Worm (Caenorhabditis elegans) whole organism, L4 larva: ENCODE data around the gene R13A5.15.

Experiments used
- F37D6.2 ChIP-seq: sonication (generic microtip); optimal IDR thresholded peaks from 2 replicates; lab custom pipeline; 2016; ENCODE audit warnings: mild to moderate bottlenecking, missing genetic modification characterization, missing compliant biosample characterization
- ZK546.5 ChIP-seq, 2 experiments: sonication (generic microtip); optimal IDR thresholded peaks; 2 replicates each; lab custom pipeline; 2017; ENCODE audit warnings: missing biosample characterization in 2 of 2, missing genetic modification characterization in 2 of 2
- aha-1 ChIP-seq: fragments of 150-350 bp; peaks from one replicate; lab custom pipeline; 2014; ENCODE audit warnings: missing biosample characterization, missing genetic modification characterization
- ceh-20 ChIP-seq: fragments of 200-800 bp; sonication (Bioruptor generic); IDR thresholded peaks from 2 replicates; pipeline ENCODE4 v1.3.6; 2022; ENCODE audit warnings: missing genetic modification reagents, missing genetic modification characterization, missing compliant biosample characterization
- ceh-44 ChIP-seq: fragments of 200-800 bp; sonication (Bioruptor generic); IDR thresholded peaks from 2 replicates; pipeline ENCODE4 v1.3.6; 2022; ENCODE audit warnings: missing genetic modification reagents, missing genetic modification characterization, missing compliant biosample characterization
- daf-16 ChIP-seq, 3 experiments: sonication (generic microtip); optimal IDR thresholded peaks; 2 replicates each; lab custom pipeline; 2016 to 2017; ENCODE audit warnings: missing genetic modification characterization in 3 of 3, missing genetic modification reagents in 3 of 3, mild to moderate bottlenecking in 2 of 3, missing compliant biosample characterization in 2 of 3, missing biosample characterization in 1 of 3, moderate library complexity in 1 of 3
- daf-19 ChIP-seq: fragments of 200-800 bp; sonication (Bioruptor generic); conservative IDR thresholded peaks from 2 replicates; pipeline ENCODE4 v1.3.6; 2022; ENCODE audit warnings: missing genetic modification characterization, missing compliant biosample characterization
- daf-8 ChIP-seq: fragments of 200-800 bp; sonication (Bioruptor generic); IDR thresholded peaks from 2 replicates; pipeline ENCODE4 v1.3.6; 2022; ENCODE audit warnings: missing genetic modification characterization, missing compliant biosample characterization
- dmd-6 ChIP-seq: fragments of 200-800 bp; sonication (Bioruptor generic); IDR thresholded peaks from 2 replicates; pipeline ENCODE4 v1.3.6; 2022; ENCODE audit warnings: missing genetic modification reagents, missing genetic modification characterization, missing compliant biosample characterization
- dmd-9 ChIP-seq: fragments of 200-800 bp; sonication (Bioruptor generic); IDR thresholded peaks from 2 replicates; pipeline ENCODE4 v1.3.6; 2022; ENCODE audit warnings: missing genetic modification reagents, missing genetic modification characterization, missing compliant biosample characterization
- duxl-1 ChIP-seq: sonication (generic microtip); optimal IDR thresholded peaks from 2 replicates; lab custom pipeline; 2016; ENCODE audit warnings: mild to moderate bottlenecking, missing genetic modification characterization, moderate library complexity, missing compliant biosample characterization; ENCODE audit not compliant: poor library complexity
- hif-1 ChIP-seq, 2 experiments: sonication (generic microtip); optimal IDR thresholded peaks; 2 replicates each; lab custom pipeline; 2016 to 2017; ENCODE audit warnings: missing compliant biosample characterization in 2 of 2, missing genetic modification characterization in 2 of 2, missing genetic modification reagents in 2 of 2, missing genotype in 2 of 2, mild to moderate bottlenecking in 1 of 2
- hlh-30 ChIP-seq: sonication (generic microtip); optimal IDR thresholded peaks from 2 replicates; lab custom pipeline; 2017; ENCODE audit warnings: antibody characterized with exemption, mild to moderate bottlenecking, missing genetic modification characterization, missing compliant biosample characterization; ENCODE audit not compliant: insufficient read depth
- lsy-2 ChIP-seq, 2 experiments: fragments of 150-350 bp in 1 of 2; sonication (generic microtip) in 1 of 2; optimal IDR thresholded peaks; 2 replicates each; lab custom pipeline; 2014 to 2017; ENCODE audit warnings: missing biosample characterization in 2 of 2, missing genetic modification characterization in 2 of 2
- mep-1 ChIP-seq: fragments of 150-350 bp; sonication (generic microtip); optimal IDR thresholded peaks from 3 replicates; lab custom pipeline; 2014; ENCODE audit warnings: missing biosample characterization, missing genetic modification characterization
- mxl-3 ChIP-seq: fragments of 200-800 bp; sonication (Bioruptor generic); optimal IDR thresholded peaks from 2 replicates; lab custom pipeline; 2018; ENCODE audit warnings: mild to moderate bottlenecking, missing genetic modification characterization, missing compliant biosample characterization
- nhr-11 ChIP-seq: fragments of 150-350 bp; optimal IDR thresholded peaks from 2 replicates; lab custom pipeline; 2014; ENCODE audit warnings: missing biosample characterization, missing genetic modification characterization
- nhr-237 ChIP-seq: sonication (generic microtip); optimal IDR thresholded peaks from 2 replicates; lab custom pipeline; 2017; ENCODE audit warnings: missing biosample characterization, missing genetic modification characterization
- nhr-28 ChIP-seq: fragments of 150-350 bp; optimal IDR thresholded peaks from 2 replicates; lab custom pipeline; 2014; ENCODE audit warnings: missing biosample characterization, missing genetic modification characterization
- nhr-6 ChIP-seq: fragments of 150-350 bp; optimal IDR thresholded peaks from 2 replicates; lab custom pipeline; 2014; ENCODE audit warnings: missing biosample characterization, missing genetic modification characterization
- nhr-76 ChIP-seq: fragments of 150-350 bp; optimal IDR thresholded peaks from 2 replicates; lab custom pipeline; 2014; ENCODE audit warnings: missing biosample characterization, missing genetic modification characterization
- pha-4 ChIP-seq, 2 experiments: fragments of 150-350 bp in 1 of 2; fragments of 200-800 bp in 1 of 2; sonication (Bioruptor generic) in 1 of 2; IDR thresholded peaks in 1 of 2; optimal IDR thresholded peaks in 1 of 2; 2 replicates each; pipeline versions ENCODE4 v1.3.6 to Lab custom; 2014 to 2022; ENCODE audit warnings: missing genetic modification characterization in 2 of 2, missing genetic modification reagents in 2 of 2, missing biosample characterization in 1 of 2, missing compliant biosample characterization in 1 of 2
- rbr-2 ChIP-seq: sonication (generic microtip); optimal IDR thresholded peaks from 2 replicates; lab custom pipeline; 2016; ENCODE audit warnings: missing genotype, missing genetic modification characterization, missing compliant biosample characterization
- snpc-1.2 ChIP-seq: fragments of 200-800 bp; sonication (Bioruptor generic); IDR thresholded peaks from 2 replicates; pipeline ENCODE4 v1.3.6; 2022; ENCODE audit warnings: missing genetic modification reagents, missing genetic modification characterization, missing compliant biosample characterization
- snpc-4 ChIP-seq: fragments of 150-350 bp; optimal IDR thresholded peaks from 2 replicates; lab custom pipeline; 2014; ENCODE audit warnings: missing biosample characterization, missing genetic modification characterization
- spr-3 ChIP-seq: fragments of 200-800 bp; sonication (Bioruptor generic); optimal IDR thresholded peaks from 2 replicates; lab custom pipeline; 2018; ENCODE audit warnings: mild to moderate bottlenecking, missing genetic modification characterization, missing compliant biosample characterization
- tag-97 ChIP-seq: fragments of 200-800 bp; sonication (Bioruptor generic); IDR thresholded peaks from 2 replicates; pipeline ENCODE4 v1.3.6; 2022; ENCODE audit warnings: missing genetic modification characterization, missing compliant biosample characterization
- tra-1 ChIP-seq: fragments of 200-800 bp; sonication (Bioruptor generic); IDR thresholded peaks from 2 replicates; pipeline ENCODE4 v1.3.6; 2022; ENCODE audit warnings: missing genetic modification reagents, missing genetic modification characterization, missing compliant biosample characterization
- unc-62 ChIP-seq, 3 experiments: fragments of 150-350 bp in 1 of 3; sonication (generic microtip); optimal IDR thresholded peaks in 2 of 3; peaks in 1 of 3; 1 replicate in 1 of 3; 2 replicates in 2 of 3; lab custom pipeline; 2014 to 2017; ENCODE audit warnings: missing biosample characterization in 3 of 3, missing genetic modification characterization in 3 of 3, missing genetic modification reagents in 3 of 3, missing genotype in 1 of 3
- zfp-3 ChIP-seq: fragments of 200-800 bp; sonication (Bioruptor generic); conservative IDR thresholded peaks from 2 replicates; pipeline ENCODE4 v1.3.6; 2022; ENCODE audit warnings: missing genetic modification reagents, missing genetic modification characterization, missing compliant biosample characterization

The R13A5.15 gene

DNA sequence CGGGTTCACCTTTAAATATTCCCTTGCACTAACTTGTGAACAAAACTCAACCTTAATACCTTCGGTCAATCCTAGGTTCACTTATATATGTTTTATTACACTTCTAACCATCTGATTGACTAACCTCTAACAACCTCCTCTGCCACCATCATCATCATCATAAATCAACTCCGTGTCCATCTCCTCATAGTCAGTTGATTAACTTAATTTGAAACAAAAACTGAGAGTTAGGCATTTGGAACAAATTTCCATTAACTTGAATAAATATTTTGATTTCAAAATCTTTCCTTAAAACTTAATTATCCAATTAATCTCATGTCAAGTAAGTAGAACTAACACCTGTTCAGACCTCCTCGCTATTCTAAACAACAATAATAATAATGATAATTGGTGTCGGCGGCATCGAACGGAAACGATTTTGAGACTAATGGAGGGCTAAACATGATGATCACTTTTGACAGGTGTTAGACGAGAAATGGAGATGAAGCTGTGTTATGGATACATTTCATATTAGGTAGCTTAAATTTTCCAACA, 34.4 kb downstream of the R13A5.15 start:
- TF ChIP-seq dmd-6 (GFP tag; lab: Robert Waterston, UW) (no peak), nhr-237 (no peak), nhr-6 (tag; lab: Kevin White, UChicago) (no peak), mep-1 (no peak), pha-4 (GFP tag; IDR thresholded peaks at IDR 0.05; lab: Robert Waterston, UW) (no peak), pha-4 (tag; optimal IDR thresholded peaks at IDR 0.05; lab: Kevin White, UChicago) (no peak), tag-97 (GFP tag; lab: Robert Waterston, UW) (no peak), duxl-1 (tag; lab: Kevin White, UChicago) (no peak), unc-62 (GFP tag; optimal IDR thresholded peaks at IDR 0.05 in 1 of 2; lab: Kevin White, UChicago) (peak in 1 of 2 experiments; percentile 92), unc-62 (tag; optimal IDR thresholded peaks at IDR 0.05; lab: Kevin White, UChicago) (no peak), aha-1 (tag; lab: Kevin White, UChicago) (peak; percentile 36), F37D6.2 (no peak), nhr-28 (tag; lab: Kevin White, UChicago) (no peak)

DNA sequence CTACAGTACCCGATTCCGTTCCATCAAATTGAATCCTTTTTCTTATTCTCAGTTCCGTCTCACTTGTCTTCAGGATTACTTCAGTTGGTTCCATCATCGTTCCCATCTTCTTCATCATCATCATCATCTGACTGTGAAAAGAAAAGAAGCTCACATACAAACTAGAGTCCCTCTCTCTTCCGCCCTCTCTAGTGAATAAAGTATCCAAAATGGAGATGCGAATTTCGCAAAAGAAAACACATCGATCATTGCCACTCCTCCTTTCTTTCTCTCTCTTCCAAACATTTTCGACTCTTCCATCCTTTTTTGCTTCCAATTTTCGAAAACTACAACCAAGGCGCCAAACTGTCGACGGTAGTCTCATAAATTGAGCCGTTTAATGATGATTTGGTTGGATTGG, 35.3 kb downstream of the R13A5.15 start:
- TF ChIP-seq unc-62 (GFP tag; optimal IDR thresholded peaks at IDR 0.05 in 1 of 2; lab: Kevin White, UChicago) = peak in 1 of 2 experiments; percentile 99
- no peak for TF ChIP-seq unc-62 (tag; optimal IDR thresholded peaks at IDR 0.05; lab: Kevin White, UChicago)
- TF ChIP-seq ceh-44 (GFP tag; lab: Robert Waterston, UW) = no peak
- TF ChIP-seq daf-19 (GFP tag; lab: Robert Waterston, UW) = no peak
- TF ChIP-seq snpc-1.2 (GFP tag; lab: Robert Waterston, UW) = no peak
- no peak for TF ChIP-seq hlh-30
- TF ChIP-seq ZK546.5 (tag; optimal IDR thresholded peaks at IDR 0.05; lab: Kevin White, UChicago) = no peak
- TF ChIP-seq lsy-2 (tag; optimal IDR thresholded peaks at IDR 0.05; lab: Kevin White, UChicago) = peak in 1 of 2 experiments; percentile 13
- no peak for TF ChIP-seq hif-1 (tag; optimal IDR thresholded peaks at IDR 0.05; lab: Kevin White, UChicago)
- no peak for TF ChIP-seq mxl-3 (GFP tag; lab: Kevin White, UChicago)
- TF ChIP-seq, all 104 proteins: peak for 2

DNA sequence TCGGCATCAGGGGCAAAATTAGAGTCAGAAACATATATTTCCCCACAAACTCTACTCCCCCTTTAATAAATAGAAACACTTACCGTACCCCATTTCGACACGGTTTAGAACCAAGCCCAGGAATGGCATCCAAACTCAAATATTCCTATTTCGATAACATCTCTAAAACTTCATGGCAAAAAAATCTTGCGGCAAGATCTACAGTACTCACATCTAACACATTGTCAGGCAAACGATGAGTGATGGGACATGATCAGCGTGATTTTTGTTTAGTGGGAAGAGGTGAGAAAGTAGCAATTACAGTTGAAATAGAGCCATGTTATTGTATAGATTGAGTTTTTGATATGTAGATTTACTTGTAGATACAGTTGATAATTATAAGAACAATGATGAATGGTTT, 37.1 kb downstream of the R13A5.15 start:
- TF ChIP-seq rbr-2 (no peak), nhr-76 (no peak)

DNA sequence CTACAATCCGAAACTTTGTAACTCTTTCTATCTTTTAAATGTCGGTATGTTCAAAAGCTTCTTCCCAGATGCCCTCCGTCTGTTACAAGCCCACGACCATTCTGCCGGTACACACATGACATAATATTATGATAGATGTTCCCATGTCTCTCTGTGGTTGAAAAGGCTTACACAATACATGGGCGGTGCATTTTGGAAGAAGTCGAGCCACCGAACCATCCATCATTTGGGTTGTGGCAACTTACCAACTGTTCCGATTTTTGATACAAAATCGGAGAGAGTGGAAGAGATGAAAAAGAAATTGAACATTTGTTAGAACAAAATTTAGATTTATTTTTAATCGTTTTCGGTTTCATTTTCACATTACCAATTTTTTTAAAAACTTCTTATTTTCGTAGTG, 39.2 kb downstream of the R13A5.15 start:
- TF ChIP-seq zfp-3 (GFP tag; lab: Robert Waterston, UW) (no peak), nhr-11 (tag; lab: Kevin White, UChicago) (peak; percentile 44), tra-1 (GFP tag; lab: Robert Waterston, UW) (no peak), lsy-2 (tag; optimal IDR thresholded peaks at IDR 0.05; lab: Kevin White, UChicago) (peak in 1 of 2 experiments; percentile 51), spr-3 (GFP tag; lab: Kevin White, UChicago) (no peak), snpc-4 (no peak), unc-62 (GFP tag; optimal IDR thresholded peaks at IDR 0.05 in 1 of 2; lab: Kevin White, UChicago) (peak in 1 of 2 experiments; percentile 81), unc-62 (tag; optimal IDR thresholded peaks at IDR 0.05; lab: Kevin White, UChicago) (no peak), ceh-20 (0 out of 2 replicates have a peak, but pooled peaks have one; percentile 40), daf-16 (GFP tag; optimal IDR thresholded peaks at IDR 0.05; lab: Kevin White, UChicago) (peak in 1 of 2 experiments; percentile 15), daf-16 (tag; optimal IDR thresholded peaks at IDR 0.05; lab: Kevin White, UChicago) (no peak)

DNA sequence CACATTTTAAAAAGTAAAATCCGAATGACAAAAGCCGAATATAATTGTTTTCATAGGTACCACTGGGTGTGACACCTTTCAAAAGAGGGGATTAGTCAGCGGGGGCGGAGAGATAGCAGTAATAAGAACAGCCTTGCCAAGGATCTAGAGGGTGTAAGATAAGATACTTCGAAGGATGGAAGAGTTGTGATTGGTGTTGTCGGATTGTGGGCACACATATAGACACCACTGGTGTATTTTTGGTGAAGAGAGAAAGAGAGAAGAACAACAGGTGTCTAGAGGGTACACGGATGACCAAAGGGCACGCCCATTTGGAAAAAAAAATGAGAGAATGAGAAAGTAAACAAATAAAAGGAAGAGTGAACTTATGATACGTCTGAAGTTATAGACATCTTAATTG, 42.9 kb downstream of the R13A5.15 start:
- TF ChIP-seq dmd-9 (no peak), daf-16 (GFP tag; optimal IDR thresholded peaks at IDR 0.05; lab: Kevin White, UChicago) (peak in 1 of 2 experiments; percentile 90), daf-16 (tag; optimal IDR thresholded peaks at IDR 0.05; lab: Kevin White, UChicago) (no peak), rbr-2 (no peak), unc-62 (GFP tag; optimal IDR thresholded peaks at IDR 0.05 in 1 of 2; lab: Kevin White, UChicago) (peak in 1 of 2 experiments; percentile 56), unc-62 (tag; optimal IDR thresholded peaks at IDR 0.05; lab: Kevin White, UChicago) (no peak), aha-1 (tag; lab: Kevin White, UChicago) (peak; percentile 53), daf-8 (GFP tag; lab: Robert Waterston, UW) (no peak)
